Fruit fly (Drosophila melanogaster): Measurements from ENCODE around the gene Pbp95.
A peak's percentile ranks its signal among the peaks of the same experiment; 100 is the strongest.

Gene Pbp95

dm6 chr3R:7993506-7993905 lies 20.1 kb upstream of the Pbp95 start (continued):
- no peak for TF ChIP-seq CG12299 (tag; optimal IDR thresholded peaks at IDR 0.05)
- no peak for TF ChIP-seq NK7.1 (GFP tag; optimal IDR thresholded peaks at IDR 0.05)
- no peak for TF ChIP-seq gem (tag; optimal IDR thresholded peaks at IDR 0.05)
- TF ChIP-seq CG11723 (GFP tag; optimal IDR thresholded peaks at IDR 0.05), result no peak
- no peak for TF ChIP-seq psq (GFP tag; optimal IDR thresholded peaks at IDR 0.05)
- peak; percentile 10; the same call in 1 of the 3 replicates for TF ChIP-seq zen2 (GFP tag; IDR thresholded peaks at IDR 0.05; ENCODE audit: partially characterized antibody)
- no peak for TF ChIP-seq tna (GFP tag; IDR thresholded peaks at IDR 0.05; ENCODE audit: partially characterized antibody)
- TF ChIP-seq sens (GFP tag), result peak; percentile 68
- no peak for TF ChIP-seq CG13424 (tag; optimal IDR thresholded peaks at IDR 0.05)
- TF ChIP-seq CG31365 (tag; optimal IDR thresholded peaks at IDR 0.05), result no peak
- peak in 1 of 2 experiments; percentile 39 for TF ChIP-seq crp (GFP tag; optimal IDR thresholded peaks at IDR 0.05)
- TF ChIP-seq B-H1 (GFP tag; IDR thresholded peaks at IDR 0.05), result no peak
- TF ChIP-seq yki (optimal IDR thresholded peaks at IDR 0.05), result no peak
- no peak for TF ChIP-seq gt (GFP tag; IDR thresholded peaks at IDR 0.05)
- TF ChIP-seq CG15479 (GFP tag; optimal IDR thresholded peaks at IDR 0.05), result no peak
- TF ChIP-seq CG8089 (GFP tag; optimal IDR thresholded peaks at IDR 0.05), result no peak
- TF ChIP-seq Abd-B (GFP tag; optimal IDR thresholded peaks at IDR 0.05), result no peak
- TF ChIP-seq CG7372 (GFP tag; IDR thresholded peaks at IDR 0.05), result 0 out of 2 replicates have a peak, but pooled peaks have one; percentile 37
- no peak for TF ChIP-seq CG5245 (GFP tag; optimal IDR thresholded peaks at IDR 0.05)
- peak; percentile 75 for TF ChIP-seq cg (GFP tag; optimal IDR thresholded peaks at IDR 0.05)
- no peak for TF ChIP-seq unc-4 (GFP tag; IDR thresholded peaks at IDR 0.05; ENCODE audit: partially characterized antibody)
- peak; percentile 80 for TF ChIP-seq CG3163 (GFP tag; optimal IDR thresholded peaks at IDR 0.05)
- TF ChIP-seq CG11560 (tag; IDR thresholded peaks at IDR 0.05), result no peak
- no peak for TF ChIP-seq CG16779 (GFP tag; IDR thresholded peaks at IDR 0.05)
- no peak for TF ChIP-seq CG1024 (GFP tag; IDR thresholded peaks at IDR 0.05)
- peak; percentile 18 for TF ChIP-seq mirr (GFP tag; optimal IDR thresholded peaks at IDR 0.05)
- no peak for TF ChIP-seq Dip3 (GFP tag; optimal IDR thresholded peaks at IDR 0.05)
- no peak for TF ChIP-seq cato (GFP tag; optimal IDR thresholded peaks at IDR 0.05; ENCODE audit: borderline replicate concordance)
- peak; percentile 85; the same call in 1 of the 4 replicates for TF ChIP-seq chinmo (GFP tag; IDR thresholded peaks at IDR 0.05; ENCODE audit: partially characterized antibody)
- no peak for TF ChIP-seq TFAM (GFP tag; optimal IDR thresholded peaks at IDR 0.05)
- no peak for TF ChIP-seq CG13287 (GFP tag; IDR thresholded peaks at IDR 0.05; ENCODE audit: partially characterized antibody)
- TF ChIP-seq B-H2 (GFP tag; optimal IDR thresholded peaks at IDR 0.05), result no peak
- TF ChIP-seq Sry-β (GFP tag; optimal IDR thresholded peaks at IDR 0.05), result no peak
- TF ChIP-seq HmgZ (tag; optimal IDR thresholded peaks at IDR 0.05), result no peak
- TF ChIP-seq CG17385 (GFP tag; optimal IDR thresholded peaks at IDR 0.05), result no peak
- TF ChIP-seq CG13296 (GFP tag; optimal IDR thresholded peaks at IDR 0.05), result no peak
- peak; percentile 27 for TF ChIP-seq sug (tag; optimal IDR thresholded peaks at IDR 0.05)
- TF ChIP-seq HLH4C (GFP tag; IDR thresholded peaks at IDR 0.05; ENCODE audit: partially characterized antibody), result no peak
- no peak for TF ChIP-seq ERR (GFP tag; optimal IDR thresholded peaks at IDR 0.05)
- TF ChIP-seq Dad (GFP tag; optimal IDR thresholded peaks at IDR 0.05), result no peak
- no peak for TF ChIP-seq bbx (GFP tag; IDR thresholded peaks at IDR 0.05; ENCODE audit: partially characterized antibody)
- no peak for TF ChIP-seq CG31441 (GFP tag; IDR thresholded peaks at IDR 0.05)
- TF ChIP-seq vvl (GFP tag; IDR thresholded peaks at IDR 0.05), result no peak
- no peak for TF ChIP-seq esg (GFP tag; conservative IDR thresholded peaks at IDR 0.05)

All from whole organism, embryonic.